Worm (Caenorhabditis elegans) whole organism, L1 larva: ENCODE measurements around the gene ttr-24.

ENCODE experiments used
- lin-39 ChIP-seq: fragments of 150-350 bp; optimal IDR thresholded peaks from 2 replicates; lab custom pipeline; 2014; ENCODE audit warnings: missing biosample characterization, missing genetic modification reagents, missing genetic modification characterization
- mep-1 ChIP-seq: fragments of 150-350 bp; optimal IDR thresholded peaks from 2 replicates; lab custom pipeline; 2014; ENCODE audit warnings: missing biosample characterization, missing genetic modification characterization

DNA sequence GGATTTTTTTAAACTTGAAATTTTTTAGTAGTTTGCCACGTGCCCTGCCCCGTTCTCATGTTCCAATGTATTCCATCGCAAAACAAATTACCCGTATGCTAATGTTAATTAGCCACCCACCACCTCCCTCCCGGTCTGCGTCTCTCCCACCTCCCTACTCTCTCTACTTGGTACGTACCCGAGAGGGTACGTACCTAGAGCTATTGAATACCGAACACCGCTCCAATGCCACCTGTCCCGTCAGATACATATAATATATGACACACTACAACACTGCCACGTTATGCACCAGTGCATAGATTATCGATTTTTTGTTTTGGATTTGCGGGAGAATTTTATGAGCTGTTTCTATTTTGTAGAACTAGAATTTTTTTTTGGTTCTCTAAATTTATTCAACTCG lies 33.1 kb upstream of the ttr-24 start:
- no peak for TF ChIP-seq lin-39
- no peak for TF ChIP-seq mep-1
